Worm (Caenorhabditis elegans) whole organism, L2 larva: Measurements from ENCODE around the gene F33C8.2.

Source experiments
- C34F6.9 ChIP-seq: fragments of 150-350 bp; optimal IDR thresholded peaks from 2 replicates; lab custom pipeline; 2014; ENCODE audit warnings: missing biosample characterization, missing genetic modification characterization
- blmp-1 ChIP-seq: sonication (generic microtip); optimal IDR thresholded peaks from 2 replicates; lab custom pipeline; 2017; ENCODE audit warnings: missing genetic modification characterization, mild to moderate bottlenecking, missing compliant biosample characterization, antibody characterized with exemption, moderate library complexity; ENCODE audit not compliant: insufficient read depth
- ceh-82 ChIP-seq: fragments of 150-350 bp; optimal IDR thresholded peaks from 2 replicates; lab custom pipeline; 2014; ENCODE audit warnings: missing biosample characterization, missing genetic modification characterization
- mab-5 ChIP-seq: fragments of 150-350 bp; optimal IDR thresholded peaks from 2 replicates; lab custom pipeline; 2014; ENCODE audit warnings: missing biosample characterization, missing genetic modification characterization
- nhr-11 ChIP-seq: fragments of 150-350 bp; optimal IDR thresholded peaks from 2 replicates; lab custom pipeline; 2014; ENCODE audit warnings: missing biosample characterization, missing genetic modification characterization
- nhr-237 ChIP-seq: fragments of 150-350 bp; optimal IDR thresholded peaks from 2 replicates; lab custom pipeline; 2014; ENCODE audit warnings: missing biosample characterization, missing genetic modification characterization
- nhr-6 ChIP-seq: fragments of 150-350 bp; optimal IDR thresholded peaks from 2 replicates; lab custom pipeline; 2014; ENCODE audit warnings: missing biosample characterization, missing genetic modification characterization
- nhr-77 ChIP-seq: fragments of 150-350 bp; optimal IDR thresholded peaks from 2 replicates; lab custom pipeline; 2014; ENCODE audit warnings: missing biosample characterization, missing genetic modification characterization
- unc-62 ChIP-seq: fragments of 150-350 bp; optimal IDR thresholded peaks from 2 replicates; lab custom pipeline; 2014; ENCODE audit warnings: missing biosample characterization, missing genetic modification reagents, missing genetic modification characterization
- zag-1 ChIP-seq: fragments of 150-350 bp; optimal IDR thresholded peaks from 2 replicates; lab custom pipeline; 2014; ENCODE audit warnings: missing biosample characterization, missing genetic modification characterization

DNA sequence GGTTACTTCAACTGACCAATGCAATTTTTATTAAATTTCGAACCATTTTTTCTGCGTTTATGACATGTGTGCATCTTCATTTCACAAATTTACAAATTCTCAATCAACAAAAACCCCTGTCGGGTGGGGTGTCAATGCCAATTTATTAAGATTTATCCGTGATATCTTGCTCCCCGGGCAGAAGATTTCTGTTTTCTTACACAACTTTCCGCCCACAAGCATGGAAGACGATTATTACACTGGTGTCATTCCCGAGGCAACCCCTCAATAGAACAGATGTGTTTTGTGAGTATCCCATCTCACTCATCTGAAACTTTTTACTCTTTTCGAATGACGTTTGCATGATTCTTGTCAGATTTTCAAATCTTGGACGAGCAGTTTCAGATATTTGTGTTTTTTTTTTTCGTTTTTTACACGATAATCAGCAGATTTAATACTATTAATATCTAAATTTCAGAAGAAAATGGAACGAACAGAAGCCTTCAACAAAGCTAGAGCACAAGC lies 10.7 kb downstream of the F33C8.2 start, which contains the start of gene F33C8.4:
- TF ChIP-seq unc-62 (GFP tag; lab: Kevin White, UChicago) = no peak
- TF ChIP-seq nhr-11 (tag; lab: Kevin White, UChicago) = no peak
- no peak for TF ChIP-seq C34F6.9 (tag; lab: Kevin White, UChicago)
- TF ChIP-seq nhr-6 = no peak
- TF ChIP-seq zag-1 (tag; lab: Kevin White, UChicago) = no peak
- TF ChIP-seq nhr-237 (tag; lab: Kevin White, UChicago) = no peak
- no peak for TF ChIP-seq nhr-77 (tag; lab: Kevin White, UChicago)
- TF ChIP-seq ceh-82 (tag; lab: Kevin White, UChicago) = no peak
- TF ChIP-seq blmp-1 (tag; lab: Kevin White, UChicago) = no peak
- no peak for TF ChIP-seq mab-5 (tag; lab: Kevin White, UChicago)
